Fruit fly (Drosophila melanogaster): ENCODE results near the gene CG2962.

Gene CG2962

dm6 chrX:10216634-10217239 is at the start of gene CG2962:
Gene CG2962, minus strand, starts transcription at chrX:10216642.
- no peak for TF ChIP-seq Hr78 (GFP tag; optimal IDR thresholded peaks at IDR 0.05)
- no peak for TF ChIP-seq Rel (GFP tag; optimal IDR thresholded peaks at IDR 0.05)
- peak; percentile 18 for TF ChIP-seq Rel (tag; optimal IDR thresholded peaks at IDR 0.05)

dm6 chrX:10266018-10266384 is 49.6 kb upstream of the CG2962 start:
- TF ChIP-seq Abd-B (GFP tag; optimal IDR thresholded peaks at IDR 0.05) (no peak), lola (GFP tag; optimal IDR thresholded peaks at IDR 0.05) (no peak), sage (GFP tag; optimal IDR thresholded peaks at IDR 0.05) (peak; percentile 11), OdsH (GFP tag; optimal IDR thresholded peaks at IDR 0.05) (peak; percentile 22), psq (GFP tag; optimal IDR thresholded peaks at IDR 0.05) (peak; percentile 58), HLH106 (tag; optimal IDR thresholded peaks at IDR 0.05) (peak; percentile 9), dmrt93B (GFP tag; optimal IDR thresholded peaks at IDR 0.05) (no peak), Vsx2 (GFP tag; optimal IDR thresholded peaks at IDR 0.05; ENCODE audit: partially characterized antibody) (no peak), CG32264 (GFP tag; optimal IDR thresholded peaks at IDR 0.05) (no peak), Hr78 (GFP tag; optimal IDR thresholded peaks at IDR 0.05) (no peak), Sp1 (GFP tag; optimal IDR thresholded peaks at IDR 0.05) (peak; percentile 24), Hnf4 (GFP tag; optimal IDR thresholded peaks at IDR 0.05) (peak; percentile 53), Myc (optimal IDR thresholded peaks at IDR 0.05) (no peak), h (GFP tag; optimal IDR thresholded peaks at IDR 0.05) (peak; percentile 21), brk (GFP tag; optimal IDR thresholded peaks at IDR 0.05) (peak; percentile 28)

dm6 chrX:10265213-10266017 is 49.0 kb upstream of the CG2962 start, which contains the start of gene CG12643:
Gene CG12643, minus strand, starts transcription at chrX:10265263.
- no peak for TF ChIP-seq Hr78 (GFP tag; optimal IDR thresholded peaks at IDR 0.05)
- peak; percentile 88 for TF ChIP-seq OdsH (GFP tag; optimal IDR thresholded peaks at IDR 0.05)
- no peak for TF ChIP-seq dl (GFP tag; optimal IDR thresholded peaks at IDR 0.05; ENCODE audit: insufficient read depth in 1 of 2, partially characterized antibody in 2 of 2)
- peak; percentile 95 for TF ChIP-seq br (GFP tag; optimal IDR thresholded peaks at IDR 0.05)
- peak; percentile 86 for TF ChIP-seq brk (GFP tag; optimal IDR thresholded peaks at IDR 0.05)
- peak; percentile 81 for TF ChIP-seq Hr83 (GFP tag; optimal IDR thresholded peaks at IDR 0.05; ENCODE audit: poor library complexity, severe bottlenecking)
- peak; percentile 97 for TF ChIP-seq h (GFP tag; optimal IDR thresholded peaks at IDR 0.05)
- TF ChIP-seq fru (GFP tag; optimal IDR thresholded peaks at IDR 0.05), result peak; percentile 97
- TF ChIP-seq tai (GFP tag; optimal IDR thresholded peaks at IDR 0.05), result peak; percentile 87
- TF ChIP-seq CrebA (GFP tag; optimal IDR thresholded peaks at IDR 0.05; ENCODE audit: borderline replicate concordance), result peak; percentile 23
- peak; percentile 85 for TF ChIP-seq sage (GFP tag; optimal IDR thresholded peaks at IDR 0.05)
- peak; percentile 39 for TF ChIP-seq Dif (GFP tag; optimal IDR thresholded peaks at IDR 0.05; ENCODE audit: partially characterized antibody)
- no peak for TF ChIP-seq usp (GFP tag; optimal IDR thresholded peaks at IDR 0.05)
- peak; percentile 93 for TF ChIP-seq woc (GFP tag; optimal IDR thresholded peaks at IDR 0.05)
- peak; percentile 72 for TF ChIP-seq Mio (GFP tag; optimal IDR thresholded peaks at IDR 0.05)
- TF ChIP-seq GATAd (GFP tag; optimal IDR thresholded peaks at IDR 0.05), result peak; percentile 67
- peak; percentile 68 for TF ChIP-seq dsf (GFP tag; optimal IDR thresholded peaks at IDR 0.05; ENCODE audit: borderline replicate concordance)
- TF ChIP-seq ey (GFP tag; optimal IDR thresholded peaks at IDR 0.05), result peak; percentile 98
- TF ChIP-seq Vsx2 (GFP tag; optimal IDR thresholded peaks at IDR 0.05; ENCODE audit: partially characterized antibody), result no peak
- TF ChIP-seq Dfd (GFP tag; optimal IDR thresholded peaks at IDR 0.05), result peak; percentile 69
- TF ChIP-seq N (GFP tag; optimal IDR thresholded peaks at IDR 0.05), result no peak
- peak; percentile 76 for TF ChIP-seq HLH106 (tag; optimal IDR thresholded peaks at IDR 0.05)
- TF ChIP-seq Hnf4 (GFP tag; optimal IDR thresholded peaks at IDR 0.05), result peak; percentile 94
- TF ChIP-seq jim (GFP tag; optimal IDR thresholded peaks at IDR 0.05), result no peak
- peak; percentile 78 for TF ChIP-seq Sp1 (GFP tag; optimal IDR thresholded peaks at IDR 0.05)
- TF ChIP-seq Abd-B (GFP tag; optimal IDR thresholded peaks at IDR 0.05), result no peak
- TF ChIP-seq CG32264 (GFP tag; optimal IDR thresholded peaks at IDR 0.05), result peak; percentile 91
- peak; percentile 92 for TF ChIP-seq sv (GFP tag; optimal IDR thresholded peaks at IDR 0.05)
- TF ChIP-seq psq (GFP tag; optimal IDR thresholded peaks at IDR 0.05), result peak; percentile 94
- peak; percentile 88 for TF ChIP-seq Jra (GFP tag; optimal IDR thresholded peaks at IDR 0.05)
- TF ChIP-seq Rel (GFP tag; optimal IDR thresholded peaks at IDR 0.05), result peak; percentile 67
- TF ChIP-seq Rel (tag; optimal IDR thresholded peaks at IDR 0.05), result peak; percentile 9
- peak; percentile 95 for TF ChIP-seq rgr (GFP tag; optimal IDR thresholded peaks at IDR 0.05)
- no peak for TF ChIP-seq Myc (optimal IDR thresholded peaks at IDR 0.05)
- peak; percentile 88 to 95 for TF ChIP-seq foxo (GFP tag; optimal IDR thresholded peaks at IDR 0.05)
- TF ChIP-seq pan (optimal IDR thresholded peaks at IDR 0.05), result peak; percentile 71
- peak; percentile 51 for TF ChIP-seq CG9705 (GFP tag; optimal IDR thresholded peaks at IDR 0.05)
- TF ChIP-seq lola (GFP tag; optimal IDR thresholded peaks at IDR 0.05), result no peak
- peak; percentile 88 for TF ChIP-seq dmrt93B (GFP tag; optimal IDR thresholded peaks at IDR 0.05)
